Fruit fly (Drosophila melanogaster): ENCODE results near the gene CG9368.
A peak's percentile ranks its signal among the peaks of the same experiment; 100 is the strongest.

Gene CG9368

DNA sequence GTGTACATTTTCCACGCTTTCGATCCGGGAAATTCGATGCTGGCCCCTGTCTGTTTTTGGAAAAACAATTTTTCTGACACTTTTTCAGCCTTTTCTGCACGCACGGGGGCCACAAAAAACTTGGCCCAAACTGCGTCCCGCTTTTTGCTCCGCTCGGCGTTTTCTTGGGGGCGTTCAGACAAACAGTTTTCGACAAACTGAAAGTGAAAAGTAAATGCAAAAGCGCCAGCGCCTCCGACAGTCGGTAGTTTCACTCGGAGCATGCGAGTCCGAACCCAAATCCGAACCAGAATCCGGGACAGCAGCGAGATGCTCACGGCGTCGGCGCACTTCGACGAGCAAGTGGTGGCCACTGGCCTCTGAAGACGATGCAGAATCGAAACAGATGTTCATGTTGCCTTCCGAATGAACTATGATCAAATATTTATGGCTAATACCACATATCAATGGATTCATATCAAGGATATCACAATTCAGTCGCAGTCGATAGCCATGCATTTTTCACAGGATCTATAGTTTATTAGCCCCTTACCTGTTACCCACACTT is 17.0 kb upstream of the CG9368 start, which contains the start of gene Shal (continued):
- TF ChIP-seq chinmo (GFP tag; IDR thresholded peaks at IDR 0.05; ENCODE audit: partially characterized antibody), result 0 out of 4 replicates have a peak, but pooled peaks have one; percentile 16
- no peak for TF ChIP-seq Ada2b (GFP tag; IDR thresholded peaks at IDR 0.05)
- peak; percentile 74 for TF ChIP-seq Med (GFP tag)
- TF ChIP-seq chn (GFP tag; optimal IDR thresholded peaks at IDR 0.05), result no peak
- TF ChIP-seq chm (GFP tag; IDR thresholded peaks at IDR 0.05), result peak; percentile 56; the same call in 1 of the 2 replicates
- TF ChIP-seq Ets65A (GFP tag), result peak; percentile 90
- no peak for TF ChIP-seq hb (GFP tag; IDR thresholded peaks at IDR 0.05; ENCODE audit: partially characterized antibody)
- TF ChIP-seq inv (GFP tag; IDR thresholded peaks at IDR 0.05; ENCODE audit: partially characterized antibody), result no peak
- TF ChIP-seq emc (GFP tag; optimal IDR thresholded peaks at IDR 0.05), result no peak
- no peak for TF ChIP-seq kah (GFP tag; optimal IDR thresholded peaks at IDR 0.05)
- peak; percentile 49 for TF ChIP-seq CG17802 (tag; optimal IDR thresholded peaks at IDR 0.05)
- TF ChIP-seq tna (GFP tag; IDR thresholded peaks at IDR 0.05; ENCODE audit: partially characterized antibody), result 0 out of 2 replicates have a peak, but pooled peaks have one; percentile 8
- TF ChIP-seq CG9932 (GFP tag; IDR thresholded peaks at IDR 0.05), result peak; percentile 21; the same call in 1 of the 2 replicates
- no peak for TF ChIP-seq CG7928 (GFP tag; optimal IDR thresholded peaks at IDR 0.05)
- no peak for TF ChIP-seq gt (GFP tag; IDR thresholded peaks at IDR 0.05)
- TF ChIP-seq zfh1 (GFP tag; IDR thresholded peaks at IDR 0.05), result no peak
- TF ChIP-seq CG33557 (GFP tag; optimal IDR thresholded peaks at IDR 0.05), result no peak
- TF ChIP-seq Doc2 (GFP tag; IDR thresholded peaks at IDR 0.05), result no peak
- no peak for TF ChIP-seq CG34224 (GFP tag; IDR thresholded peaks at IDR 0.05; ENCODE audit: partially characterized antibody)
- TF ChIP-seq CG11093 (GFP tag; IDR thresholded peaks at IDR 0.05), result no peak
- TF ChIP-seq CG14014 (GFP tag; IDR thresholded peaks at IDR 0.05), result no peak
- no peak for TF ChIP-seq mld (GFP tag; IDR thresholded peaks at IDR 0.05; ENCODE audit: partially characterized antibody)
- no peak for TF ChIP-seq pan (optimal IDR thresholded peaks at IDR 0.05)
- no peak for TF ChIP-seq pan (GFP tag; optimal IDR thresholded peaks at IDR 0.05 in 1 of 2, IDR thresholded peaks at IDR 0.05 in 1 of 2)
- no peak for TF ChIP-seq bab2 (GFP tag; optimal IDR thresholded peaks at IDR 0.05)
- no peak for TF ChIP-seq tx (GFP tag; optimal IDR thresholded peaks at IDR 0.05)
- peak; percentile 93 for TF ChIP-seq CG15514 (GFP tag; optimal IDR thresholded peaks at IDR 0.05)
- TF ChIP-seq Opbp (GFP tag; IDR thresholded peaks at IDR 0.05; ENCODE audit: partially characterized antibody), result 0 out of 3 replicates have a peak, but pooled peaks have one; percentile 20
- TF ChIP-seq HHEX (GFP tag; optimal IDR thresholded peaks at IDR 0.05), result no peak
- no peak for TF ChIP-seq CrebB (tag; optimal IDR thresholded peaks at IDR 0.05)
- TF ChIP-seq fd102C (GFP tag; optimal IDR thresholded peaks at IDR 0.05), result no peak
- TF ChIP-seq CG12071 (GFP tag; optimal IDR thresholded peaks at IDR 0.05), result no peak
- peak; percentile 8; the same call in 1 of the 3 replicates for TF ChIP-seq row (GFP tag; IDR thresholded peaks at IDR 0.05)

dm6 chr3L:19585979-19586378 is 15.5 kb upstream of the CG9368 start, which contains the start of the genes CG9231 and CG9330:
Gene CG9231, minus strand, starts transcription at chr3L:19586003.
Gene CG9330, plus strand, starts transcription at chr3L:19586253.
- no peak for TF ChIP-seq fru (optimal IDR thresholded peaks at IDR 0.05)
- no peak for TF ChIP-seq Bgb (GFP tag; IDR thresholded peaks at IDR 0.05; ENCODE audit: partially characterized antibody)
- no peak for TF ChIP-seq CG13296 (GFP tag; optimal IDR thresholded peaks at IDR 0.05)
- no peak for TF ChIP-seq Six4 (GFP tag; optimal IDR thresholded peaks at IDR 0.05)
- peak; percentile 48 for TF ChIP-seq D19A (tag; optimal IDR thresholded peaks at IDR 0.05)
- TF ChIP-seq hkb (optimal IDR thresholded peaks at IDR 0.05), result no peak
- TF ChIP-seq hkb (GFP tag; IDR thresholded peaks at IDR 0.05), result no peak; the same call in 1 of the 2 replicates
- TF ChIP-seq CG15601 (tag; optimal IDR thresholded peaks at IDR 0.05), result peak; percentile 61
- TF ChIP-seq lmd (GFP tag; IDR thresholded peaks at IDR 0.05), result no peak
- TF ChIP-seq gce (GFP tag; IDR thresholded peaks at IDR 0.05), result no peak
- no peak for TF ChIP-seq Neu2 (GFP tag; optimal IDR thresholded peaks at IDR 0.05; ENCODE audit: borderline replicate concordance)
- TF ChIP-seq eyg (GFP tag; optimal IDR thresholded peaks at IDR 0.05), result no peak
- peak; percentile 11 for TF ChIP-seq Sox102F (GFP tag; optimal IDR thresholded peaks at IDR 0.05)
- TF ChIP-seq Hr3 (GFP tag; optimal IDR thresholded peaks at IDR 0.05), result no peak
- TF ChIP-seq Dll (GFP tag; IDR thresholded peaks at IDR 0.05; ENCODE audit: partially characterized antibody), result 0 out of 4 replicates have a peak, but pooled peaks have one; percentile 23
- no peak for TF ChIP-seq disco-r (GFP tag; optimal IDR thresholded peaks at IDR 0.05)
- TF ChIP-seq CG2129 (GFP tag; IDR thresholded peaks at IDR 0.05; ENCODE audit: partially characterized antibody), result no peak
- TF ChIP-seq chinmo (GFP tag; IDR thresholded peaks at IDR 0.05; ENCODE audit: partially characterized antibody), result no peak
- no peak for TF ChIP-seq exex (tag; optimal IDR thresholded peaks at IDR 0.05)
- no peak for TF ChIP-seq CrebB (tag; optimal IDR thresholded peaks at IDR 0.05)
